Comparison of ENCODE assay signal across 1 worm cellular context in genomic region chrII:9061557-9062183, ce11.
TF ChIP-seq lines count a peak whose summit lies in the region.

No protein-coding gene starts in this region.

TF ChIP-seq in whole organism, L1 larva, 84 proteins besides CTCF, POLR2A, EP300 and RAD21 (continued from another document):
- TF ChIP-seq aha-1 (tag; optimal IDR thresholded peaks at IDR 0.05; lab: Kevin White, UChicago) = peak; percentile 51
